Fruit fly (Drosophila melanogaster) Kc167 (cell line): Measurements from ENCODE around the gene Fibp.

ENCODE experiments used
- Myc ChIP-seq: fragments of >200 bp; optimal IDR thresholded peaks from 2 replicates; lab custom pipeline; 2017; ENCODE audit warnings: missing external identifiers
- Sin3A ChIP-seq: fragments of >200 bp; optimal IDR thresholded peaks from 2 replicates; lab custom pipeline; 2018; ENCODE audit warnings: missing external identifiers
- h ChIP-seq: fragments of >200 bp; optimal IDR thresholded peaks from 3 replicates; lab custom pipeline; 2018; ENCODE audit warnings: missing external identifiers
- insv ChIP-seq: fragments of >200 bp; optimal IDR thresholded peaks from 3 replicates; lab custom pipeline; 2018; ENCODE audit warnings: missing external identifiers
- psq ChIP-seq: fragments of >200 bp; optimal IDR thresholded peaks from 2 replicates; lab custom pipeline; 2017; ENCODE audit warnings: missing external identifiers
- ttk ChIP-seq: sonication (Bioruptor generic); optimal IDR thresholded peaks from 2 replicates; lab custom pipeline; 2017; ENCODE audit warnings: missing external identifiers

Fibp gene

dm6 chr3L:19833227-19833626, 15.5 kb upstream of the Fibp start:
- TF ChIP-seq Sin3A (lab: Kevin White, UChicago) (no peak), insv (lab: Kevin White, UChicago) (no peak), Myc (no peak), psq (lab: Kevin White, UChicago) (no peak), ttk (lab: Kevin White, UChicago) (no peak), h (lab: Kevin White, UChicago) (no peak)

- TF ChIP-seq ttk (lab: Kevin White, UChicago) (no peak), Sin3A (lab: Kevin White, UChicago) (no peak), insv (lab: Kevin White, UChicago) (no peak), Myc (no peak), h (lab: Kevin White, UChicago) (no peak), psq (lab: Kevin White, UChicago) (no peak)
Observed at dm6 chr3L:19818701-19819100, 934 bp upstream of the Fibp start.

dm6 chr3L:19815472-19816150, 2.2 kb downstream of the Fibp start, which contains the start of gene cyc:
Gene cyc (minus strand): TSS chr3L:19815938.
- TF ChIP-seq Myc (no peak), insv (lab: Kevin White, UChicago) (no peak), ttk (lab: Kevin White, UChicago) (no peak), h (lab: Kevin White, UChicago) (no peak), psq (lab: Kevin White, UChicago) (no peak), Sin3A (lab: Kevin White, UChicago) (no peak)

dm6 chr3L:19813075-19813903, 4.5 kb downstream of the Fibp start, which contains the start of gene Cyp305a1:
Gene Cyp305a1 (minus strand): TSS chr3L:19813339.
- TF ChIP-seq psq (lab: Kevin White, UChicago): no peak
- TF ChIP-seq h (lab: Kevin White, UChicago): no peak
- no peak for TF ChIP-seq Sin3A (lab: Kevin White, UChicago)
- no peak for TF ChIP-seq Myc
- no peak for TF ChIP-seq insv (lab: Kevin White, UChicago)
- TF ChIP-seq ttk (lab: Kevin White, UChicago): no peak

dm6 chr3L:19812491-19812890, 5.3 kb downstream of the Fibp start:
- TF ChIP-seq Sin3A (lab: Kevin White, UChicago) (no peak), h (lab: Kevin White, UChicago) (no peak), ttk (lab: Kevin White, UChicago) (no peak), insv (lab: Kevin White, UChicago) (no peak), psq (lab: Kevin White, UChicago) (no peak), Myc (no peak)

- TF ChIP-seq Sin3A (lab: Kevin White, UChicago): no peak
Observed at dm6 chr3L:19807521-19807920, 10.2 kb downstream of the Fibp start.

- no peak for TF ChIP-seq h (lab: Kevin White, UChicago)
- no peak for TF ChIP-seq Myc
- no peak for TF ChIP-seq ttk (lab: Kevin White, UChicago)
- TF ChIP-seq psq (lab: Kevin White, UChicago): no peak
- TF ChIP-seq Sin3A (lab: Kevin White, UChicago): no peak
- no peak for TF ChIP-seq insv (lab: Kevin White, UChicago)
Observed at dm6 chr3L:19807103-19807502, 10.7 kb downstream of the Fibp start, which contains the start of the genes CG14104 and Kap-alpha1. Gene CG14104 (minus strand): TSS chr3L:19807199. Gene Kap-alpha1 (plus strand): TSS chr3L:19807232.

dm6 chr3L:19805895-19806294, 11.9 kb downstream of the Fibp start, which contains the start of gene CG34116:
Gene CG34116 (minus strand): TSS chr3L:19806036.
- no peak for TF ChIP-seq h (lab: Kevin White, UChicago)
- TF ChIP-seq insv (lab: Kevin White, UChicago): no peak
- no peak for TF ChIP-seq psq (lab: Kevin White, UChicago)
- no peak for TF ChIP-seq ttk (lab: Kevin White, UChicago)
- no peak for TF ChIP-seq Myc
- TF ChIP-seq Sin3A (lab: Kevin White, UChicago): no peak

- no peak for TF ChIP-seq psq (lab: Kevin White, UChicago)
- TF ChIP-seq Myc: no peak
- no peak for TF ChIP-seq h (lab: Kevin White, UChicago)
- TF ChIP-seq insv (lab: Kevin White, UChicago): no peak
- no peak for TF ChIP-seq Sin3A (lab: Kevin White, UChicago)
- TF ChIP-seq ttk (lab: Kevin White, UChicago): no peak
Observed at dm6 chr3L:19804908-19805307, 12.9 kb downstream of the Fibp start, which contains the start of the genes TORIP and Ccdc58. Gene TORIP (minus strand): TSS chr3L:19805080. Gene Ccdc58 (plus strand): TSS chr3L:19805181.

- no peak for TF ChIP-seq insv (lab: Kevin White, UChicago)
- no peak for TF ChIP-seq Sin3A (lab: Kevin White, UChicago)
- TF ChIP-seq psq (lab: Kevin White, UChicago): no peak
Observed at dm6 chr3L:19801105-19801504, 16.7 kb downstream of the Fibp start, which contains the start of gene CG14102. Gene CG14102 (minus strand): TSS chr3L:19801291.

dm6 chr3L:19798978-19799377, 18.8 kb downstream of the Fibp start, which contains the start of gene Ir76a:
Gene Ir76a (plus strand): TSS chr3L:19799278.
- TF ChIP-seq Sin3A (lab: Kevin White, UChicago) (no peak), insv (lab: Kevin White, UChicago) (no peak), psq (lab: Kevin White, UChicago) (no peak), ttk (lab: Kevin White, UChicago) (no peak), h (lab: Kevin White, UChicago) (no peak), Myc (no peak)
